Worm (Caenorhabditis elegans) whole organism, young adult: ENCODE measurements around the gene D2096.7.

Source experiments
- B0261.1 ChIP-seq: sonication (generic microtip); optimal IDR thresholded peaks from 2 replicates; lab custom pipeline; 2016; ENCODE audit warnings: mild to moderate bottlenecking, missing genetic modification characterization, moderate library complexity, missing compliant biosample characterization
- B0336.3 ChIP-seq: fragments of 200-800 bp; sonication (Bioruptor generic); IDR thresholded peaks from 2 replicates; pipeline ENCODE4 v1.3.6; 2022; ENCODE audit warnings: missing genetic modification characterization, missing compliant biosample characterization
- F10E7.11 ChIP-seq: sonication (generic microtip); optimal IDR thresholded peaks from 2 replicates; lab custom pipeline; 2017; ENCODE audit warnings: mild to moderate bottlenecking, missing genetic modification characterization, moderate library complexity, missing compliant biosample characterization
- F22D6.2 ChIP-seq: sonication (generic microtip); optimal IDR thresholded peaks from 2 replicates; lab custom pipeline; 2016; ENCODE audit warnings: mild to moderate bottlenecking, missing genetic modification characterization, missing compliant biosample characterization
- F37B4.10 ChIP-seq: fragments of 200-800 bp; sonication (Bioruptor generic); IDR thresholded peaks from 2 replicates; pipeline ENCODE4 v1.3.6; 2022; ENCODE audit warnings: missing genetic modification characterization, missing compliant biosample characterization
- F39B2.1 ChIP-seq: fragments of 200-800 bp; sonication (Bioruptor generic); IDR thresholded peaks from 2 replicates; pipeline ENCODE4 v1.3.6; 2022; ENCODE audit warnings: missing genetic modification reagents, missing genetic modification characterization, missing compliant biosample characterization
- F49E8.2 ChIP-seq: sonication (generic microtip); optimal IDR thresholded peaks from 3 replicates; lab custom pipeline; 2017; ENCODE audit warnings: missing genetic modification characterization, mild to moderate bottlenecking, missing compliant biosample characterization, antibody characterized with exemption, moderate library complexity; ENCODE audit not compliant: insufficient read depth
- F52B5.7 ChIP-seq: sonication (generic microtip); optimal IDR thresholded peaks from 2 replicates; lab custom pipeline; 2016; ENCODE audit warnings: mild to moderate bottlenecking, missing genetic modification characterization, missing compliant biosample characterization
- F57A8.1 ChIP-seq: fragments of 200-800 bp; sonication (Bioruptor generic); optimal IDR thresholded peaks from 2 replicates; lab custom pipeline; 2018; ENCODE audit warnings: mild to moderate bottlenecking, missing genetic modification characterization, moderate library complexity, missing compliant biosample characterization
- K12H6.12 ChIP-seq: fragments of 200-800 bp; sonication (Bioruptor generic); optimal IDR thresholded peaks from 2 replicates; lab custom pipeline; 2018; ENCODE audit warnings: mild to moderate bottlenecking, missing genetic modification characterization, missing compliant biosample characterization
- Y53G8AR.9 ChIP-seq: fragments of 200-800 bp; sonication (Bioruptor generic); conservative IDR thresholded peaks from 2 replicates; pipeline ENCODE4 v1.3.6; 2022; ENCODE audit warnings: missing genetic modification reagents, missing genetic modification characterization, missing compliant biosample characterization
- ZK185.1 ChIP-seq: sonication (generic microtip); optimal IDR thresholded peaks from 2 replicates; lab custom pipeline; 2016; ENCODE audit warnings: mild to moderate bottlenecking, missing genetic modification characterization, missing compliant biosample characterization; ENCODE audit not compliant: poor library complexity, severe bottlenecking
- aptf-3 ChIP-seq: fragments of 200-800 bp; sonication (Bioruptor generic); IDR thresholded peaks from 2 replicates; pipeline ENCODE4 v1.3.6; 2022; ENCODE audit warnings: missing genetic modification characterization, missing compliant biosample characterization
- athp-1 ChIP-seq: sonication (generic microtip); optimal IDR thresholded peaks from 2 replicates; lab custom pipeline; 2017; ENCODE audit warnings: mild to moderate bottlenecking, missing genetic modification characterization, missing compliant biosample characterization
- attf-5 ChIP-seq: fragments of 200-800 bp; sonication (Bioruptor generic); optimal IDR thresholded peaks from 2 replicates; lab custom pipeline; 2018; ENCODE audit warnings: mild to moderate bottlenecking, missing genetic modification characterization, missing compliant biosample characterization
- bed-2 ChIP-seq: fragments of 200-800 bp; sonication (Bioruptor generic); IDR thresholded peaks from 2 replicates; pipeline ENCODE4 v1.3.6; 2022; ENCODE audit warnings: missing genetic modification reagents, missing genetic modification characterization, missing compliant biosample characterization
- cebp-1 ChIP-seq, 2 experiments: fragments of 200-800 bp in 1 of 2; sonication (Bioruptor generic) in 1 of 2; sonication (generic microtip) in 1 of 2; IDR thresholded peaks in 1 of 2; optimal IDR thresholded peaks in 1 of 2; 2 replicates each; pipeline versions ENCODE4 v1.3.6 to Lab custom; 2017 to 2022; ENCODE audit warnings: missing compliant biosample characterization in 2 of 2, missing genetic modification characterization in 2 of 2, mild to moderate bottlenecking in 1 of 2, missing genetic modification reagents in 1 of 2, moderate library complexity in 1 of 2
- ceh-27 ChIP-seq: fragments of 200-800 bp; sonication (Bioruptor generic); optimal IDR thresholded peaks from 2 replicates; lab custom pipeline; 2018; ENCODE audit warnings: mild to moderate bottlenecking, missing genetic modification characterization, moderate library complexity, missing compliant biosample characterization
- dpff-1 ChIP-seq: sonication (generic microtip); optimal IDR thresholded peaks from 2 replicates; lab custom pipeline; 2017; ENCODE audit warnings: mild to moderate bottlenecking, missing genetic modification characterization, missing compliant biosample characterization
- egrh-3 ChIP-seq: fragments of 200-800 bp; sonication (Bioruptor generic); IDR thresholded peaks from 2 replicates; pipeline ENCODE4 v1.3.6; 2022; ENCODE audit warnings: missing genetic modification reagents, missing genetic modification characterization, missing compliant biosample characterization
- fkh-3 ChIP-seq: sonication (generic microtip); optimal IDR thresholded peaks from 2 replicates; lab custom pipeline; 2016; ENCODE audit warnings: mild to moderate bottlenecking, missing genetic modification characterization, missing compliant biosample characterization
- him-1 ChIP-seq: sonication (generic microtip); optimal IDR thresholded peaks from 2 replicates; lab custom pipeline; 2016; ENCODE audit warnings: missing genotype, missing genetic modification reagents, missing genetic modification characterization, missing compliant biosample characterization
- hlh-26 ChIP-seq: fragments of 200-800 bp; sonication (Bioruptor generic); conservative IDR thresholded peaks from 2 replicates; pipeline ENCODE4 v1.3.6; 2022; ENCODE audit warnings: missing genetic modification reagents, missing genetic modification characterization, missing compliant biosample characterization
- hmg-20 ChIP-seq: fragments of 200-800 bp; sonication (Bioruptor generic); IDR thresholded peaks from 2 replicates; pipeline ENCODE4 v1.3.6; 2022; ENCODE audit warnings: missing genetic modification reagents, missing genetic modification characterization, missing compliant biosample characterization
- hrde-1 ChIP-seq: sonication (generic microtip); optimal IDR thresholded peaks from 2 replicates; lab custom pipeline; 2016; ENCODE audit warnings: missing genetic modification characterization, mild to moderate bottlenecking, missing compliant biosample characterization, moderate library complexity, missing genotype, missing genetic modification reagents, borderline replicate concordance
- lag-1 ChIP-seq: fragments of 200-800 bp; sonication (Bioruptor generic); IDR thresholded peaks from 2 replicates; pipeline ENCODE4 v1.3.6; 2022; ENCODE audit warnings: missing genetic modification reagents, missing genetic modification characterization, missing compliant biosample characterization
- lin-26 ChIP-seq: fragments of 200-800 bp; sonication (Bioruptor generic); IDR thresholded peaks from 2 replicates; pipeline ENCODE4 v1.3.6; 2022; ENCODE audit warnings: missing genetic modification reagents, missing genetic modification characterization, missing compliant biosample characterization
- lin-35 ChIP-seq, 3 experiments: fragments of 150-350 bp in 2 of 3; sonication (generic microtip) in 1 of 3; optimal IDR thresholded peaks; 2 replicates each; lab custom pipeline; 2014 to 2018; ENCODE audit warnings: missing biosample characterization in 3 of 3, missing genetic modification characterization in 3 of 3, missing genetic modification reagents in 3 of 3
- lin-40 ChIP-seq: sonication (generic microtip); optimal IDR thresholded peaks from 2 replicates; lab custom pipeline; 2016; ENCODE audit warnings: missing genetic modification characterization, mild to moderate bottlenecking, missing compliant biosample characterization, missing genotype, missing genetic modification reagents
- lsl-1 ChIP-seq: fragments of 200-800 bp; sonication (Bioruptor generic); optimal IDR thresholded peaks from 2 replicates; lab custom pipeline; 2018; ENCODE audit warnings: mild to moderate bottlenecking, missing genetic modification characterization, moderate library complexity, missing compliant biosample characterization
- madf-10 ChIP-seq: sonication (generic microtip); optimal IDR thresholded peaks from 2 replicates; lab custom pipeline; 2016; ENCODE audit warnings: mild to moderate bottlenecking, missing genetic modification characterization, missing compliant biosample characterization
- madf-3 ChIP-seq: fragments of 200-800 bp; sonication (Bioruptor generic); IDR thresholded peaks from 2 replicates; pipeline ENCODE4 v1.3.6; 2022; ENCODE audit warnings: missing genetic modification reagents, missing genetic modification characterization, missing compliant biosample characterization
- mcd-1 ChIP-seq: fragments of 200-800 bp; sonication (Bioruptor generic); IDR thresholded peaks from 2 replicates; pipeline ENCODE4 v1.3.6; 2022; ENCODE audit warnings: missing genetic modification reagents, missing genetic modification characterization, missing compliant biosample characterization
- nfya-1 ChIP-seq: sonication (generic microtip); optimal IDR thresholded peaks from 2 replicates; lab custom pipeline; 2017; ENCODE audit warnings: antibody characterized with exemption, missing compliant biosample characterization, missing genetic modification characterization, borderline replicate concordance; ENCODE audit not compliant: insufficient read depth
- nfyb-1 ChIP-seq: fragments of 200-800 bp; sonication (Bioruptor generic); IDR thresholded peaks from 2 replicates; pipeline ENCODE4 v1.3.6; 2022; ENCODE audit warnings: missing genetic modification reagents, missing genetic modification characterization, missing compliant biosample characterization
- rec-8 ChIP-seq, 2 experiments: sonication (generic microtip); optimal IDR thresholded peaks; 2 replicates each; lab custom pipeline; 2016; ENCODE audit warnings: mild to moderate bottlenecking in 2 of 2, missing genetic modification characterization in 2 of 2, missing genetic modification reagents in 2 of 2, missing genotype in 2 of 2, missing biosample characterization in 1 of 2, missing compliant biosample characterization in 1 of 2, moderate library complexity in 1 of 2
- snpc-1.3 ChIP-seq: sonication (generic microtip); optimal IDR thresholded peaks from 2 replicates; lab custom pipeline; 2017; ENCODE audit warnings: missing genetic modification characterization, mild to moderate bottlenecking, missing compliant biosample characterization, antibody characterized with exemption, moderate library complexity, missing genotype, missing genetic modification reagents; ENCODE audit not compliant: insufficient read depth
- snpc-3.4 ChIP-seq: sonication (generic microtip); optimal IDR thresholded peaks from 2 replicates; lab custom pipeline; 2017; ENCODE audit warnings: missing genetic modification characterization, mild to moderate bottlenecking, missing compliant biosample characterization, antibody characterized with exemption, moderate library complexity, missing genotype, missing genetic modification reagents
- somi-1 ChIP-seq: fragments of 200-800 bp; sonication (Bioruptor generic); optimal IDR thresholded peaks from 2 replicates; lab custom pipeline; 2018; ENCODE audit warnings: mild to moderate bottlenecking, missing genetic modification characterization, missing compliant biosample characterization
- unc-62 ChIP-seq: fragments of 150-350 bp; optimal IDR thresholded peaks from 2 replicates; lab custom pipeline; 2014; ENCODE audit warnings: missing biosample characterization, missing genetic modification reagents, missing genetic modification characterization
- zfh-2 ChIP-seq: fragments of 200-800 bp; sonication (Bioruptor generic); conservative IDR thresholded peaks from 2 replicates; pipeline ENCODE4 v1.3.6; 2022; ENCODE audit warnings: missing genetic modification reagents, missing genetic modification characterization, missing compliant biosample characterization
- zim-3 ChIP-seq: sonication (generic microtip); optimal IDR thresholded peaks from 2 replicates; lab custom pipeline; 2017; ENCODE audit warnings: mild to moderate bottlenecking, missing genetic modification characterization, moderate library complexity, missing compliant biosample characterization
- ztf-22 ChIP-seq: fragments of 200-800 bp; sonication (Bioruptor generic); optimal IDR thresholded peaks from 2 replicates; lab custom pipeline; 2018; ENCODE audit warnings: mild to moderate bottlenecking, missing genetic modification characterization, moderate library complexity, missing compliant biosample characterization
- ztf-25 ChIP-seq: fragments of 200-800 bp; sonication (Bioruptor generic); IDR thresholded peaks from 2 replicates; pipeline ENCODE4 v1.3.6; 2022; ENCODE audit warnings: missing genetic modification reagents, missing genetic modification characterization, missing compliant biosample characterization
- ztf-3 ChIP-seq: fragments of 200-800 bp; sonication (Bioruptor generic); optimal IDR thresholded peaks from 2 replicates; lab custom pipeline; 2018; ENCODE audit warnings: mild to moderate bottlenecking, missing genetic modification characterization, missing compliant biosample characterization
- ztf-6 ChIP-seq: fragments of 200-800 bp; sonication (Bioruptor generic); IDR thresholded peaks from 2 replicates; pipeline ENCODE4 v1.3.6; 2022; ENCODE audit warnings: missing genetic modification reagents, missing genetic modification characterization, missing compliant biosample characterization

The D2096.7 gene

ce11 chrIV:8375381-8375780, 2.0 kb downstream of the D2096.7 start (continued):
- TF ChIP-seq B0336.3 (GFP tag; lab: Robert Waterston, UW) (peak; percentile 83), zim-3 (tag; lab: Kevin White, UChicago) (peak; percentile 75), fkh-3 (tag; lab: Kevin White, UChicago) (no peak), nfyb-1 (GFP tag; lab: Robert Waterston, UW) (peak; percentile 83), lin-40 (tag; lab: Kevin White, UChicago) (peak; percentile 64), nfya-1 (tag; lab: Kevin White, UChicago) (no peak), madf-10 (peak; percentile 56), him-1 (tag; lab: Kevin White, UChicago) (peak; percentile 88), lin-35 (GFP tag; optimal IDR thresholded peaks at IDR 0.05; lab: Kevin White, UChicago) (peak in 1 of 3 experiments; percentile 61), ztf-25 (GFP tag; lab: Robert Waterston, UW) (peak; percentile 44; the same call in 1 of the 2 replicates), ceh-27 (GFP tag; lab: Kevin White, UChicago) (peak; percentile 70), ZK185.1 (tag; lab: Kevin White, UChicago) (peak; percentile 85), F57A8.1 (GFP tag; lab: Kevin White, UChicago) (no peak), lag-1 (GFP tag; lab: Robert Waterston, UW) (no peak), ztf-6 (GFP tag; lab: Robert Waterston, UW) (0 out of 2 replicates have a peak, but pooled peaks have one; percentile 48), F22D6.2 (tag; lab: Kevin White, UChicago) (no peak), K12H6.12 (tag; lab: Kevin White, UChicago) (peak; percentile 9), rec-8 (tag; optimal IDR thresholded peaks at IDR 0.05; lab: Kevin White, UChicago) (peak; percentile 51 to 76), bed-2 (GFP tag; lab: Robert Waterston, UW) (no peak), F49E8.2 (tag; lab: Kevin White, UChicago) (peak; percentile 57), unc-62 (GFP tag; lab: Kevin White, UChicago) (no peak), dpff-1 (tag; lab: Kevin White, UChicago) (no peak), hlh-26 (GFP tag; lab: Robert Waterston, UW) (no peak), zfh-2 (GFP tag; lab: Robert Waterston, UW) (no peak), F10E7.11 (no peak), attf-5 (GFP tag; lab: Kevin White, UChicago) (peak; percentile 49), B0261.1 (peak; percentile 77), mcd-1 (GFP tag; lab: Robert Waterston, UW) (peak; percentile 59; the same call in 1 of the 2 replicates), lin-26 (GFP tag; lab: Robert Waterston, UW) (peak; percentile 84), F52B5.7 (tag; lab: Kevin White, UChicago) (peak; percentile 74), snpc-3.4 (tag; lab: Kevin White, UChicago) (peak; percentile 82), ztf-3 (GFP tag; lab: Kevin White, UChicago) (no peak), madf-3 (GFP tag; lab: Robert Waterston, UW) (no peak), snpc-1.3 (tag; lab: Kevin White, UChicago) (peak; percentile 84), ztf-22 (GFP tag; lab: Kevin White, UChicago) (no peak), hrde-1 (tag; lab: Kevin White, UChicago) (peak; percentile 78), lsl-1 (GFP tag; lab: Kevin White, UChicago) (peak; percentile 44), athp-1 (tag; lab: Kevin White, UChicago) (peak; percentile 80), hmg-20 (0 out of 2 replicates have a peak, but pooled peaks have one; percentile 37), cebp-1 (GFP tag; IDR thresholded peaks at IDR 0.05; lab: Robert Waterston, UW) (0 out of 2 replicates have a peak, but pooled peaks have one; percentile 9), cebp-1 (tag; optimal IDR thresholded peaks at IDR 0.05; lab: Kevin White, UChicago) (peak; percentile 70), F39B2.1 (GFP tag; lab: Robert Waterston, UW) (no peak), Y53G8AR.9 (GFP tag; lab: Robert Waterston, UW) (peak; percentile 80), egrh-3 (GFP tag; lab: Robert Waterston, UW) (no peak), aptf-3 (GFP tag; lab: Robert Waterston, UW) (0 out of 2 replicates have a peak, but pooled peaks have one; percentile 36), F37B4.10 (GFP tag; lab: Robert Waterston, UW) (no peak), somi-1 (GFP tag; lab: Kevin White, UChicago) (peak; percentile 55)
